Worm (Caenorhabditis elegans) whole organism, mixed stage, embryonic: Measurements from ENCODE around the gene mog-1.

Source experiments
- M03D4.4 ChIP-seq: sonication (generic microtip); optimal IDR thresholded peaks from 2 replicates; lab custom pipeline; 2017; ENCODE audit warnings: mild to moderate bottlenecking, missing genetic modification characterization, missing compliant biosample characterization
- blmp-1 ChIP-seq: fragments of 150-350 bp; optimal IDR thresholded peaks from 2 replicates; lab custom pipeline; 2014; ENCODE audit warnings: missing biosample characterization, missing genetic modification characterization
- ceh-39 ChIP-seq: fragments of 150-350 bp; optimal IDR thresholded peaks from 2 replicates; lab custom pipeline; 2014; ENCODE audit warnings: missing biosample characterization, missing genetic modification characterization
- ceh-43 ChIP-seq: fragments of 200-800 bp; sonication (Bioruptor generic); optimal IDR thresholded peaks from 2 replicates; lab custom pipeline; 2018; ENCODE audit warnings: mild to moderate bottlenecking, missing genetic modification characterization, moderate library complexity, missing compliant biosample characterization
- ces-1 ChIP-seq: fragments of 150-350 bp; optimal IDR thresholded peaks from 2 replicates; lab custom pipeline; 2014; ENCODE audit warnings: missing biosample characterization, missing genetic modification reagents, missing genetic modification characterization
- cnd-1 ChIP-seq: fragments of 200-800 bp; sonication (Bioruptor generic); optimal IDR thresholded peaks from 2 replicates; lab custom pipeline; 2018; ENCODE audit warnings: mild to moderate bottlenecking, missing genetic modification characterization, missing compliant biosample characterization
- drap-1 ChIP-seq: fragments of 200-800 bp; sonication (Bioruptor generic); optimal IDR thresholded peaks from 3 replicates; lab custom pipeline; 2018; ENCODE audit warnings: mild to moderate bottlenecking, missing genetic modification characterization, missing compliant biosample characterization
- elt-1 ChIP-seq: sonication (generic microtip); optimal IDR thresholded peaks from 2 replicates; lab custom pipeline; 2017; ENCODE audit warnings: missing genetic modification characterization, mild to moderate bottlenecking, missing compliant biosample characterization, antibody characterized with exemption, moderate library complexity, borderline replicate concordance; ENCODE audit not compliant: insufficient read depth
- elt-3 ChIP-seq: fragments of 150-350 bp; optimal IDR thresholded peaks from 2 replicates; lab custom pipeline; 2014; ENCODE audit warnings: missing biosample characterization, missing genetic modification characterization
- flh-1 ChIP-seq: fragments of 200-800 bp; sonication (Bioruptor generic); optimal IDR thresholded peaks from 2 replicates; lab custom pipeline; 2018; ENCODE audit warnings: mild to moderate bottlenecking, missing genetic modification characterization, moderate library complexity, missing compliant biosample characterization
- ham-2 ChIP-seq: fragments of 200-800 bp; sonication (Bioruptor generic); optimal IDR thresholded peaks from 2 replicates; lab custom pipeline; 2018; ENCODE audit warnings: mild to moderate bottlenecking, missing genetic modification characterization, missing compliant biosample characterization
- hlh-1 ChIP-seq: fragments of 150-350 bp; optimal IDR thresholded peaks from 2 replicates; lab custom pipeline; 2014; ENCODE audit warnings: missing biosample characterization, missing genetic modification reagents, missing genetic modification characterization
- lin-13 ChIP-seq: fragments of 150-350 bp; optimal IDR thresholded peaks from 2 replicates; lab custom pipeline; 2014; ENCODE audit warnings: missing biosample characterization, missing genetic modification characterization
- lin-32 ChIP-seq: fragments of 200-800 bp; sonication (Bioruptor generic); optimal IDR thresholded peaks from 2 replicates; lab custom pipeline; 2018; ENCODE audit warnings: mild to moderate bottlenecking, missing genetic modification characterization, missing compliant biosample characterization
- lsy-2 ChIP-seq: fragments of 150-350 bp; optimal IDR thresholded peaks from 2 replicates; lab custom pipeline; 2014; ENCODE audit warnings: missing biosample characterization, missing genetic modification characterization
- mab-5 ChIP-seq: fragments of 150-350 bp; optimal IDR thresholded peaks from 2 replicates; lab custom pipeline; 2014; ENCODE audit warnings: missing biosample characterization, missing genetic modification characterization
- mep-1 ChIP-seq: fragments of 150-350 bp; optimal IDR thresholded peaks from 2 replicates; lab custom pipeline; 2017; ENCODE audit warnings: missing biosample characterization, missing genetic modification reagents, missing genetic modification characterization, inconsistent platforms
- mls-2 ChIP-seq: sonication (generic microtip); optimal IDR thresholded peaks from 2 replicates; lab custom pipeline; 2016; ENCODE audit warnings: mild to moderate bottlenecking, missing genetic modification characterization, moderate library complexity, missing compliant biosample characterization
- nhr-12 ChIP-seq: fragments of 150-350 bp; optimal IDR thresholded peaks from 2 replicates; lab custom pipeline; 2014; ENCODE audit warnings: missing biosample characterization, missing genetic modification characterization
- nhr-2 ChIP-seq: fragments of 150-350 bp; optimal IDR thresholded peaks from 2 replicates; lab custom pipeline; 2014; ENCODE audit warnings: missing biosample characterization, missing genetic modification characterization
- nhr-237 ChIP-seq: fragments of 150-350 bp; optimal IDR thresholded peaks from 2 replicates; lab custom pipeline; 2014; ENCODE audit warnings: missing biosample characterization, missing genetic modification characterization
- nhr-28 ChIP-seq: fragments of 150-350 bp; optimal IDR thresholded peaks from 2 replicates; lab custom pipeline; 2014; ENCODE audit warnings: missing biosample characterization, missing genetic modification characterization
- nhr-76 ChIP-seq: sonication (generic microtip); optimal IDR thresholded peaks from 2 replicates; lab custom pipeline; 2017; ENCODE audit warnings: missing biosample characterization, missing genetic modification characterization
- pha-4 ChIP-seq: fragments of 150-350 bp; optimal IDR thresholded peaks from 2 replicates; lab custom pipeline; 2018; ENCODE audit warnings: missing biosample characterization, missing genetic modification reagents, missing genetic modification characterization
- sem-2 ChIP-seq: fragments of 200-800 bp; sonication (Bioruptor generic); optimal IDR thresholded peaks from 2 replicates; lab custom pipeline; 2018; ENCODE audit warnings: mild to moderate bottlenecking, missing genetic modification characterization, missing compliant biosample characterization
- snpc-4 ChIP-seq: fragments of 150-350 bp; optimal IDR thresholded peaks from 2 replicates; lab custom pipeline; 2014; ENCODE audit warnings: missing biosample characterization, missing genetic modification characterization
- sptf-1 ChIP-seq: sonication (generic microtip); optimal IDR thresholded peaks from 2 replicates; lab custom pipeline; 2017; ENCODE audit warnings: mild to moderate bottlenecking, missing genetic modification characterization, moderate library complexity, missing compliant biosample characterization
- tbx-8 ChIP-seq: fragments of 200-800 bp; sonication (Bioruptor generic); optimal IDR thresholded peaks from 2 replicates; lab custom pipeline; 2018; ENCODE audit warnings: mild to moderate bottlenecking, missing genetic modification characterization, moderate library complexity, missing compliant biosample characterization
- unc-39 ChIP-seq: fragments of 150-350 bp; optimal IDR thresholded peaks from 2 replicates; lab custom pipeline; 2014; ENCODE audit warnings: missing biosample characterization, missing genetic modification characterization
- unc-62 ChIP-seq: fragments of 150-350 bp; optimal IDR thresholded peaks from 2 replicates; lab custom pipeline; 2014; ENCODE audit warnings: missing biosample characterization, missing genetic modification reagents, missing genetic modification characterization
- zip-8 ChIP-seq: fragments of 150-350 bp; optimal IDR thresholded peaks from 2 replicates; lab custom pipeline; 2014; ENCODE audit warnings: missing biosample characterization, missing genetic modification characterization

mog-1 gene

ce11 chrIII:9956123-9956522, at the start of gene mog-1:
mog-1 (minus strand) TSS chrIII:9956215.
- peak; percentile 50 for TF ChIP-seq ces-1 (GFP tag; lab: Kevin White, UChicago)
- TF ChIP-seq lsy-2 = peak; percentile 36
- TF ChIP-seq mep-1 (tag; lab: Kevin White, UChicago) = no peak

ce11 chrIII:10004213-10004612, 48.2 kb upstream of the mog-1 start, which contains the start of gene C05B5.11:
C05B5.11 (plus strand) TSS chrIII:10004513.
- TF ChIP-seq nhr-12 (no peak), lsy-2 (no peak), snpc-4 (no peak), cnd-1 (tag; lab: Kevin White, UChicago) (no peak), mep-1 (tag; lab: Kevin White, UChicago) (no peak), mab-5 (no peak), drap-1 (GFP tag; lab: Kevin White, UChicago) (no peak), nhr-2 (tag; lab: Kevin White, UChicago) (no peak), ceh-39 (tag; lab: Kevin White, UChicago) (no peak), sptf-1 (tag; lab: Kevin White, UChicago) (no peak), nhr-237 (tag; lab: Kevin White, UChicago) (no peak), pha-4 (tag; lab: Kevin White, UChicago) (no peak), zip-8 (tag; lab: Kevin White, UChicago) (no peak), nhr-28 (no peak), ces-1 (GFP tag; lab: Kevin White, UChicago) (no peak)

- TF ChIP-seq mls-2 (no peak), ces-1 (GFP tag; lab: Kevin White, UChicago) (no peak), ham-2 (GFP tag; lab: Kevin White, UChicago) (no peak), elt-3 (tag; lab: Kevin White, UChicago) (no peak), nhr-2 (tag; lab: Kevin White, UChicago) (no peak), nhr-76 (tag; lab: Kevin White, UChicago) (no peak), pha-4 (tag; lab: Kevin White, UChicago) (no peak)
These were observed 45.0 kb upstream of the mog-1 start, which contains the start of gene C05B5.5 for ce11 chrIII:10001060-10001459. C05B5.5 (plus strand) TSS chrIII:10001360.

- no peak for TF ChIP-seq sem-2
- no peak for TF ChIP-seq mab-5
- no peak for TF ChIP-seq nhr-237 (tag; lab: Kevin White, UChicago)
- no peak for TF ChIP-seq unc-39 (tag; lab: Kevin White, UChicago)
- no peak for TF ChIP-seq elt-3 (tag; lab: Kevin White, UChicago)
- no peak for TF ChIP-seq blmp-1
- no peak for TF ChIP-seq ceh-43 (GFP tag; lab: Kevin White, UChicago)
- TF ChIP-seq drap-1 (GFP tag; lab: Kevin White, UChicago) = no peak
- no peak for TF ChIP-seq unc-62 (GFP tag; lab: Kevin White, UChicago)
- TF ChIP-seq flh-1 (GFP tag; lab: Kevin White, UChicago) = no peak
- TF ChIP-seq M03D4.4 (tag; lab: Kevin White, UChicago) = no peak
- no peak for TF ChIP-seq nhr-76 (tag; lab: Kevin White, UChicago)
- no peak for TF ChIP-seq nhr-12
- TF ChIP-seq elt-1 (tag; lab: Kevin White, UChicago) = no peak
- TF ChIP-seq ham-2 (GFP tag; lab: Kevin White, UChicago) = no peak
- no peak for TF ChIP-seq mls-2
- TF ChIP-seq cnd-1 (tag; lab: Kevin White, UChicago) = no peak
- TF ChIP-seq nhr-2 (tag; lab: Kevin White, UChicago) = no peak
- TF ChIP-seq ceh-39 (tag; lab: Kevin White, UChicago) = no peak
- TF ChIP-seq, all 35 proteins: peak for 0
These were observed 44.4 kb upstream of the mog-1 start, which contains the start of gene C05B5.2 for ce11 chrIII:10000428-10000827. C05B5.2 (minus strand) TSS chrIII:10000528.

ce11 chrIII:9999235-9999634, 43.2 kb upstream of the mog-1 start, which contains the start of gene C05B5.17:
C05B5.17 (minus strand) TSS chrIII:9999335.
- TF ChIP-seq snpc-4 (no peak), nhr-237 (tag; lab: Kevin White, UChicago) (no peak), tbx-8 (GFP tag; lab: Kevin White, UChicago) (no peak), hlh-1 (tag; lab: Kevin White, UChicago) (no peak), mep-1 (tag; lab: Kevin White, UChicago) (no peak), ceh-43 (GFP tag; lab: Kevin White, UChicago) (no peak), sptf-1 (tag; lab: Kevin White, UChicago) (no peak), elt-3 (tag; lab: Kevin White, UChicago) (no peak), drap-1 (GFP tag; lab: Kevin White, UChicago) (no peak), M03D4.4 (tag; lab: Kevin White, UChicago) (no peak), unc-39 (tag; lab: Kevin White, UChicago) (no peak), elt-1 (tag; lab: Kevin White, UChicago) (no peak), mls-2 (no peak), flh-1 (GFP tag; lab: Kevin White, UChicago) (no peak), cnd-1 (tag; lab: Kevin White, UChicago) (no peak), pha-4 (tag; lab: Kevin White, UChicago) (no peak), lin-13 (tag; lab: Kevin White, UChicago) (no peak), lin-32 (GFP tag; lab: Kevin White, UChicago) (no peak), nhr-76 (tag; lab: Kevin White, UChicago) (no peak), zip-8 (tag; lab: Kevin White, UChicago) (no peak)
